Fruit fly (Drosophila melanogaster) whole organism, adult: ENCODE measurements around the gene CG5273.

Experiments
- CG12768 ChIP-seq: fragments of 200-800 bp; sonication (Bioruptor generic); optimal IDR thresholded peaks from 2 replicates; lab custom pipeline; 2017; ENCODE audit warnings: missing biosample characterization, missing genetic modification characterization, mild to moderate bottlenecking, moderate library complexity, missing genetic modification reagents
- CG14711 ChIP-seq: fragments of 200-800 bp; sonication (Bioruptor generic); optimal IDR thresholded peaks from 2 replicates; lab custom pipeline; 2018; ENCODE audit warnings: missing biosample characterization, mild to moderate bottlenecking, missing genetic modification characterization, moderate library complexity
- CG5204 ChIP-seq: fragments of 200-800 bp; sonication (Bioruptor generic); optimal IDR thresholded peaks from 2 replicates; lab custom pipeline; 2016; ENCODE audit warnings: missing biosample characterization, missing genetic modification characterization
- CG7101 ChIP-seq: fragments of 200-800 bp; sonication (Bioruptor generic); optimal IDR thresholded peaks from 2 replicates; lab custom pipeline; 2018; ENCODE audit warnings: missing biosample characterization, mild to moderate bottlenecking, missing genetic modification characterization, moderate library complexity
- Crg-1 ChIP-seq: fragments of 200-800 bp; sonication (Bioruptor generic); optimal IDR thresholded peaks from 2 replicates; lab custom pipeline; 2016; ENCODE audit warnings: missing biosample characterization, missing genetic modification characterization
- Hr96 ChIP-seq: fragments of 200-800 bp; sonication (Bioruptor generic); optimal IDR thresholded peaks from 2 replicates; lab custom pipeline; 2016; ENCODE audit warnings: missing biosample characterization, missing genetic modification characterization
- Mnt ChIP-seq: fragments of 200-800 bp; sonication (Bioruptor generic); optimal IDR thresholded peaks from 2 replicates; lab custom pipeline; 2016; ENCODE audit warnings: missing biosample characterization, mild to moderate bottlenecking, missing genetic modification characterization
- bab1 ChIP-seq: fragments of 200-800 bp; sonication (Bioruptor generic); optimal IDR thresholded peaks from 3 replicates; lab custom pipeline; 2019; ENCODE audit warnings: missing biosample characterization, mild to moderate bottlenecking, missing genetic modification characterization, moderate library complexity
- cic ChIP-seq: fragments of 200-800 bp; sonication (Bioruptor generic); optimal IDR thresholded peaks from 2 replicates; lab custom pipeline; 2017; ENCODE audit warnings: missing biosample characterization, mild to moderate bottlenecking, missing genetic modification characterization, moderate library complexity
- cnc ChIP-seq, 2 experiments: fragments of >200 bp; optimal IDR thresholded peaks; 2 replicates each; lab custom pipeline; 2017
- kay ChIP-seq: fragments of 200-800 bp; sonication (Bioruptor generic); peaks from one replicate; lab custom pipeline; 2016; ENCODE audit warnings: missing biosample characterization, missing genetic modification characterization, borderline replicate concordance
- pad ChIP-seq: fragments of 200-800 bp; sonication (Bioruptor generic); optimal IDR thresholded peaks from 3 replicates; lab custom pipeline; 2017; ENCODE audit warnings: missing biosample characterization, missing genetic modification characterization, mild to moderate bottlenecking, moderate library complexity, missing genetic modification reagents

dm6 chrX:769639-770124, 10.3 kb downstream of the CG5273 start, which contains the start of gene fz3:
- no peak for TF ChIP-seq CG5204
- TF ChIP-seq bab1 = peak; percentile 69
- peak; percentile 22 for TF ChIP-seq CG7101 (tag; lab: Kevin White, UChicago)
- no peak for TF ChIP-seq cnc (optimal IDR thresholded peaks at IDR 0.05; lab: Kevin White, UChicago)
- TF ChIP-seq pad = peak; percentile 25
- TF ChIP-seq Hr96 (GFP tag; lab: Kevin White, UChicago) = peak; percentile 32
- TF ChIP-seq kay (GFP tag; lab: Kevin White, UChicago) = no peak
- no peak for TF ChIP-seq cic (GFP tag; lab: Kevin White, UChicago)
- TF ChIP-seq Crg-1 (GFP tag; lab: Kevin White, UChicago) = no peak
- TF ChIP-seq CG12768 (GFP tag; lab: Kevin White, UChicago) = no peak
- TF ChIP-seq CG14711 (tag; lab: Kevin White, UChicago) = peak; percentile 19
- TF ChIP-seq Mnt (GFP tag; lab: Kevin White, UChicago) = peak; percentile 44
